Worm (Caenorhabditis elegans): ENCODE data around the gene alh-3.

Gene alh-3

ce11 chrIV:11044377-11044776 lies 22.0 kb downstream of the alh-3 start:
- TF ChIP-seq ceh-58 (GFP tag; IDR thresholded peaks at IDR 0.05) (no peak), cebp-1 (GFP tag; IDR thresholded peaks at IDR 0.05) (no peak), cebp-1 (tag; optimal IDR thresholded peaks at IDR 0.05) (no peak), K11D2.4 (GFP tag; IDR thresholded peaks at IDR 0.05) (no peak), hmg-1.2 (GFP tag; IDR thresholded peaks at IDR 0.05) (no peak), dox-1 (GFP tag; IDR thresholded peaks at IDR 0.05) (no peak), nfya-1 (tag; optimal IDR thresholded peaks at IDR 0.05; ENCODE audit: borderline replicate concordance, insufficient read depth) (no peak), ztf-22 (GFP tag; optimal IDR thresholded peaks at IDR 0.05) (no peak), cebp-2 (GFP tag; IDR thresholded peaks at IDR 0.05) (no peak), aptf-3 (GFP tag; IDR thresholded peaks at IDR 0.05) (no peak), F23B12.7 (tag; optimal IDR thresholded peaks at IDR 0.05; ENCODE audit: insufficient read depth) (no peak)

ce11 chrIV:11048871-11049270 lies 26.5 kb downstream of the alh-3 start, which contains the start of gene F36H1.11:
Gene F36H1.11, plus strand, starts transcription at chrIV:11049171.
- TF ChIP-seq lin-54 (GFP tag; optimal IDR thresholded peaks at IDR 0.05) (no peak), ZK185.1 (tag; optimal IDR thresholded peaks at IDR 0.05; ENCODE audit: poor library complexity, severe bottlenecking) (no peak), D2030.7 (GFP tag; IDR thresholded peaks at IDR 0.05) (no peak), egl-18 (GFP tag; IDR thresholded peaks at IDR 0.05) (no peak), unc-62 (GFP tag; optimal IDR thresholded peaks at IDR 0.05) (no peak), lsl-1 (GFP tag; optimal IDR thresholded peaks at IDR 0.05) (no peak), sea-2 (GFP tag; IDR thresholded peaks at IDR 0.05) (no peak), Y53G8AR.9 (GFP tag; conservative IDR thresholded peaks at IDR 0.05) (no peak), athp-1 (tag; optimal IDR thresholded peaks at IDR 0.05) (no peak), atf-7 (tag; optimal IDR thresholded peaks at IDR 0.05) (no peak), ccch-3 (GFP tag; optimal IDR thresholded peaks at IDR 0.05) (no peak), F57C9.4 (tag; optimal IDR thresholded peaks at IDR 0.05) (no peak), pbrm-1 (GFP tag; IDR thresholded peaks at IDR 0.05) (no peak), hrde-1 (tag; optimal IDR thresholded peaks at IDR 0.05; ENCODE audit: borderline replicate concordance) (no peak), C06A6.2 (GFP tag; conservative IDR thresholded peaks at IDR 0.05) (no peak), Y56A3A.18 (GFP tag; IDR thresholded peaks at IDR 0.05) (no peak)

ce11 chrIV:11049806-11050205 lies 27.4 kb downstream of the alh-3 start, which contains the start of gene F36H1.3:
Gene F36H1.3, plus strand, starts transcription at chrIV:11050128.
- TF ChIP-seq him-1 (tag; optimal IDR thresholded peaks at IDR 0.05) (no peak), madf-3 (GFP tag; IDR thresholded peaks at IDR 0.05) (no peak)

DNA sequence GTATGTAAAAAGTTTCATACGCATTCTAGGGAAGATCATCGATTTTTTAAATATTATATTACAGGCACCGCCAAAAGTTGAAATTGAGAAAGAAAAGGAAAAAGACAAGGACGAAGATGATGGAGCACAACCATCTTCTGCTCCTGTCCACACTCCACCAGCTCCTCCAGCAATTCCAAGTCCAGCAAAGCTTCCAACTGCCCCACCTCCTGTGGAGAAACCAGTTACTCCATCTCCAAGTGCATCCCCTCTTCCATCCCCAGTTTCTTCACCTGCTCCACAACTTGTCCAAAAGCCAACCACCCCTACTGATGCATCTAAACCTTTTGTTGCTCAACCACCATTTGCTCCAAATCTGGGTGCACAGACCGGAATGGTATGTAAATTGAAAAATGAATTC lies 29.6 kb downstream of the alh-3 start:
- no peak for TF ChIP-seq zim-3 (tag; optimal IDR thresholded peaks at IDR 0.05)
- TF ChIP-seq nhr-80 (tag; optimal IDR thresholded peaks at IDR 0.05) = no peak
- no peak for TF ChIP-seq F23B12.7 (tag; optimal IDR thresholded peaks at IDR 0.05; ENCODE audit: insufficient read depth)
- no peak for TF ChIP-seq K11D2.4 (GFP tag; IDR thresholded peaks at IDR 0.05)
- TF ChIP-seq dpl-1 (GFP tag; optimal IDR thresholded peaks at IDR 0.05) = no peak
- TF ChIP-seq snpc-3.4 (tag; optimal IDR thresholded peaks at IDR 0.05) = no peak
- TF ChIP-seq ztf-3 (GFP tag; optimal IDR thresholded peaks at IDR 0.05) = no peak
- TF ChIP-seq rpc-1 (optimal IDR thresholded peaks at IDR 0.05) = no peak
- TF ChIP-seq rpc-1 (tag; optimal IDR thresholded peaks at IDR 0.05) = no peak
- no peak for TF ChIP-seq lin-26 (GFP tag; IDR thresholded peaks at IDR 0.05)
- no peak for TF ChIP-seq D2030.7 (GFP tag; IDR thresholded peaks at IDR 0.05)
- TF ChIP-seq nhr-179 (tag; optimal IDR thresholded peaks at IDR 0.05) = no peak
- no peak for TF ChIP-seq F55B11.4 (tag; optimal IDR thresholded peaks at IDR 0.05; ENCODE audit: borderline replicate concordance, insufficient read depth)
- no peak for TF ChIP-seq mes-4 (tag; optimal IDR thresholded peaks at IDR 0.05)
- no peak for TF ChIP-seq ztf-25 (GFP tag; IDR thresholded peaks at IDR 0.05)
- no peak for TF ChIP-seq hsf-1 (GFP tag; IDR thresholded peaks at IDR 0.05)
- no peak for TF ChIP-seq cebp-2 (GFP tag; IDR thresholded peaks at IDR 0.05)
- TF ChIP-seq snpc-4 (GFP tag; optimal IDR thresholded peaks at IDR 0.05) = no peak
- no peak for TF ChIP-seq snpc-4 (tag; optimal IDR thresholded peaks at IDR 0.05)

Data from whole organism, young adult.